Worm (Caenorhabditis elegans) whole organism, L4 larva: ENCODE results near the gene C16C8.14.
"Not testable (repeated sequence)": the region's sequence is repeated elsewhere in the genome, so short reads cannot be mapped to it uniquely, and the experiment has no call there.

Source experiments
- D1046.2 ChIP-seq: fragments of 200-800 bp; sonication (Bioruptor generic); IDR thresholded peaks from 2 replicates; pipeline ENCODE4 v1.3.6; 2022; ENCODE audit warnings: missing genetic modification characterization, missing compliant biosample characterization
- F10B5.3 ChIP-seq: sonication (generic microtip); optimal IDR thresholded peaks from 2 replicates; lab custom pipeline; 2016; ENCODE audit warnings: mild to moderate bottlenecking, missing genetic modification characterization, missing compliant biosample characterization
- R02D3.7 ChIP-seq: fragments of 150-350 bp; sonication (generic microtip); optimal IDR thresholded peaks from 3 replicates; lab custom pipeline; 2014; ENCODE audit warnings: missing biosample characterization, missing genetic modification characterization
- T20F7.1 ChIP-seq: fragments of 200-800 bp; sonication (Bioruptor generic); optimal IDR thresholded peaks from 2 replicates; lab custom pipeline; 2018; ENCODE audit warnings: mild to moderate bottlenecking, missing genetic modification characterization, missing compliant biosample characterization
- Y48G9A.11 ChIP-seq: fragments of 200-800 bp; sonication (Bioruptor generic); IDR thresholded peaks from 2 replicates; pipeline ENCODE4 v1.3.6; 2022; ENCODE audit warnings: missing genetic modification reagents, missing genetic modification characterization, missing compliant biosample characterization
- Y75B8A.6 ChIP-seq: fragments of 200-800 bp; sonication (Bioruptor generic); IDR thresholded peaks from 2 replicates; pipeline ENCODE4 v1.3.6; 2022; ENCODE audit warnings: missing genetic modification reagents, missing genetic modification characterization, missing compliant biosample characterization
- aly-2 ChIP-seq: sonication (generic microtip); optimal IDR thresholded peaks from 2 replicates; lab custom pipeline; 2018; ENCODE audit warnings: missing biosample characterization, missing genetic modification characterization
- ceh-20 ChIP-seq: fragments of 200-800 bp; sonication (Bioruptor generic); IDR thresholded peaks from 2 replicates; pipeline ENCODE4 v1.3.6; 2022; ENCODE audit warnings: missing genetic modification reagents, missing genetic modification characterization, missing compliant biosample characterization
- ces-1 ChIP-seq: fragments of 150-350 bp; sonication (generic microtip); optimal IDR thresholded peaks from 4 replicates; lab custom pipeline; 2014; ENCODE audit warnings: missing biosample characterization, missing genetic modification reagents, missing genetic modification characterization
- ctbp-1 ChIP-seq: fragments of 200-800 bp; sonication (Bioruptor generic); IDR thresholded peaks from 2 replicates; pipeline ENCODE4 v1.3.6; 2022; ENCODE audit warnings: missing genetic modification reagents, missing genetic modification characterization, missing compliant biosample characterization
- daf-16 ChIP-seq, 3 experiments: sonication (generic microtip); optimal IDR thresholded peaks; 2 replicates each; lab custom pipeline; 2016 to 2017; ENCODE audit warnings: missing genetic modification characterization in 3 of 3, missing genetic modification reagents in 3 of 3, mild to moderate bottlenecking in 2 of 3, missing compliant biosample characterization in 2 of 3, missing biosample characterization in 1 of 3, moderate library complexity in 1 of 3
- dmd-6 ChIP-seq: fragments of 200-800 bp; sonication (Bioruptor generic); IDR thresholded peaks from 2 replicates; pipeline ENCODE4 v1.3.6; 2022; ENCODE audit warnings: missing genetic modification reagents, missing genetic modification characterization, missing compliant biosample characterization
- dpl-1 ChIP-seq: fragments of 150-350 bp; optimal IDR thresholded peaks from 2 replicates; lab custom pipeline; 2014; ENCODE audit warnings: missing biosample characterization, missing genetic modification reagents, missing genetic modification characterization
- hif-1 ChIP-seq, 2 experiments: sonication (generic microtip); optimal IDR thresholded peaks; 2 replicates each; lab custom pipeline; 2016 to 2017; ENCODE audit warnings: missing compliant biosample characterization in 2 of 2, missing genetic modification characterization in 2 of 2, missing genetic modification reagents in 2 of 2, missing genotype in 2 of 2, mild to moderate bottlenecking in 1 of 2
- hmg-1.1 ChIP-seq: fragments of 200-800 bp; sonication (Bioruptor generic); IDR thresholded peaks from 2 replicates; pipeline ENCODE4 v1.3.6; 2022; ENCODE audit warnings: missing genetic modification reagents, missing genetic modification characterization, missing compliant biosample characterization
- jun-1 ChIP-seq: fragments of 150-350 bp; optimal IDR thresholded peaks from 2 replicates; lab custom pipeline; 2014; ENCODE audit warnings: missing biosample characterization, missing genetic modification reagents, missing genetic modification characterization
- madf-5 ChIP-seq, 2 experiments: fragments of 200-800 bp; sonication (Bioruptor generic); IDR thresholded peaks; 2 replicates each; pipeline ENCODE4 v1.3.6; 2022; ENCODE audit warnings: missing compliant biosample characterization in 2 of 2, missing genetic modification characterization in 2 of 2
- mdt-29 ChIP-seq: fragments of 200-800 bp; sonication (Bioruptor generic); IDR thresholded peaks from 2 replicates; pipeline ENCODE4 v1.3.6; 2022; ENCODE audit warnings: missing genetic modification reagents, missing genetic modification characterization, missing compliant biosample characterization
- nhr-111 ChIP-seq: fragments of 200-800 bp; sonication (Bioruptor generic); optimal IDR thresholded peaks from 2 replicates; lab custom pipeline; 2018; ENCODE audit warnings: mild to moderate bottlenecking, missing genetic modification characterization, missing compliant biosample characterization
- nhr-237 ChIP-seq: sonication (generic microtip); optimal IDR thresholded peaks from 2 replicates; lab custom pipeline; 2017; ENCODE audit warnings: missing biosample characterization, missing genetic modification characterization
- nhr-25 ChIP-seq: sonication (generic microtip); optimal IDR thresholded peaks from 2 replicates; lab custom pipeline; 2017; ENCODE audit warnings: missing genetic modification characterization, mild to moderate bottlenecking, missing compliant biosample characterization, antibody characterized with exemption, moderate library complexity, borderline replicate concordance; ENCODE audit not compliant: insufficient read depth
- nhr-48 ChIP-seq: sonication (generic microtip); optimal IDR thresholded peaks from 2 replicates; lab custom pipeline; 2016; ENCODE audit warnings: mild to moderate bottlenecking, missing genetic modification characterization, missing compliant biosample characterization
- pha-4 ChIP-seq, 2 experiments: fragments of 150-350 bp in 1 of 2; fragments of 200-800 bp in 1 of 2; sonication (Bioruptor generic) in 1 of 2; IDR thresholded peaks in 1 of 2; optimal IDR thresholded peaks in 1 of 2; 2 replicates each; pipeline versions ENCODE4 v1.3.6 to Lab custom; 2014 to 2022; ENCODE audit warnings: missing genetic modification characterization in 2 of 2, missing genetic modification reagents in 2 of 2, missing biosample characterization in 1 of 2, missing compliant biosample characterization in 1 of 2
- pqm-1 ChIP-seq: sonication (generic microtip); optimal IDR thresholded peaks from 2 replicates; lab custom pipeline; 2017; ENCODE audit warnings: missing biosample characterization, missing genetic modification characterization
- saeg-2 ChIP-seq: fragments of 200-800 bp; sonication (Bioruptor generic); IDR thresholded peaks from 2 replicates; pipeline ENCODE4 v1.3.6; 2022; ENCODE audit warnings: missing genetic modification reagents, missing genetic modification characterization, missing compliant biosample characterization
- sdz-12 ChIP-seq: fragments of 200-800 bp; sonication (Bioruptor generic); optimal IDR thresholded peaks from 2 replicates; lab custom pipeline; 2018; ENCODE audit warnings: mild to moderate bottlenecking, missing genetic modification characterization, missing compliant biosample characterization
- skn-1 ChIP-seq: fragments of 150-350 bp; optimal IDR thresholded peaks from 2 replicates; lab custom pipeline; 2014; ENCODE audit warnings: missing biosample characterization, missing genetic modification characterization
- snpc-1.2 ChIP-seq: fragments of 200-800 bp; sonication (Bioruptor generic); IDR thresholded peaks from 2 replicates; pipeline ENCODE4 v1.3.6; 2022; ENCODE audit warnings: missing genetic modification reagents, missing genetic modification characterization, missing compliant biosample characterization
- tag-97 ChIP-seq: fragments of 200-800 bp; sonication (Bioruptor generic); IDR thresholded peaks from 2 replicates; pipeline ENCODE4 v1.3.6; 2022; ENCODE audit warnings: missing genetic modification characterization, missing compliant biosample characterization
- unc-130 ChIP-seq: sonication (generic microtip); optimal IDR thresholded peaks from 2 replicates; lab custom pipeline; 2016; ENCODE audit warnings: missing genetic modification reagents, missing genetic modification characterization, missing compliant biosample characterization
- vab-7 ChIP-seq: fragments of 200-800 bp; sonication (Bioruptor generic); IDR thresholded peaks from 2 replicates; pipeline ENCODE4 v1.3.6; 2022; ENCODE audit warnings: missing genetic modification reagents, missing genetic modification characterization, missing compliant biosample characterization
- zag-1 ChIP-seq: fragments of 150-350 bp; optimal IDR thresholded peaks from 2 replicates; lab custom pipeline; 2014; ENCODE audit warnings: missing biosample characterization, missing genetic modification characterization
- zip-11 ChIP-seq: fragments of 200-800 bp; sonication (Bioruptor generic); IDR thresholded peaks from 2 replicates; pipeline ENCODE4 v1.3.6; 2022; ENCODE audit warnings: missing genetic modification characterization, missing compliant biosample characterization
- zip-2 ChIP-seq: fragments of 150-350 bp; optimal IDR thresholded peaks from 2 replicates; lab custom pipeline; 2014; ENCODE audit warnings: missing biosample characterization, missing genetic modification characterization
- ztf-7 ChIP-seq: fragments of 150-350 bp; optimal IDR thresholded peaks from 2 replicates; lab custom pipeline; 2014; ENCODE audit warnings: missing biosample characterization, missing genetic modification characterization

Gene C16C8.14

ce11 chrII:3449514-3449913 is at the start of gene C16C8.14:
Gene C16C8.14, plus strand, starts transcription at chrII:3449814.
- not testable (repeated sequence) for TF ChIP-seq D1046.2 (GFP tag; lab: Robert Waterston, UW); aly-2 (tag; lab: Kevin White, UChicago); pqm-1 (tag; lab: Kevin White, UChicago)

DNA sequence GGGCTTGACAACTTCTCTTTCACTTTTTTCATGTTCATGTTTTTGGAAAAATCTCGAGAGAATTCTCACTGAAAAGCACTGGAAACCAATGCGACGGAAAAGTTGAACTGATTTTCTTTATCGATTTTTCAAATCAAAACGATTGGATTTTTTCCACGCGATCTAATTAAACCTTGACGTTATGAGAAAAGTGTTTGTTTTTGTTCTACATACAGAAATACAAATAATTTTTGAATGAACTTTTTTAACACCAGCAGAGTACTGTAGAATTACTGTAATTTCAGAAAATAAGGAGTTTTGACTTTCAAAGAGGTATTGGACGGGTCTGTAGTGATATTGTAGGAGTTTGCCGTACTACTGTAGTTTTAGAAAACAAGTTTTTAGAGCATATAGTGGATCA is 46.8 kb upstream of the C16C8.14 start, which contains the start of gene nep-10:
TSS of gene nep-10 (minus strand) at position 101 of the 400 bp plus-strand sequence.
- TF ChIP-seq vab-7 (GFP tag; lab: Robert Waterston, UW) (no peak), ces-1 (no peak), D1046.2 (GFP tag; lab: Robert Waterston, UW) (no peak), tag-97 (GFP tag; lab: Robert Waterston, UW) (no peak), R02D3.7 (tag; lab: Kevin White, UChicago) (no peak)

DNA sequence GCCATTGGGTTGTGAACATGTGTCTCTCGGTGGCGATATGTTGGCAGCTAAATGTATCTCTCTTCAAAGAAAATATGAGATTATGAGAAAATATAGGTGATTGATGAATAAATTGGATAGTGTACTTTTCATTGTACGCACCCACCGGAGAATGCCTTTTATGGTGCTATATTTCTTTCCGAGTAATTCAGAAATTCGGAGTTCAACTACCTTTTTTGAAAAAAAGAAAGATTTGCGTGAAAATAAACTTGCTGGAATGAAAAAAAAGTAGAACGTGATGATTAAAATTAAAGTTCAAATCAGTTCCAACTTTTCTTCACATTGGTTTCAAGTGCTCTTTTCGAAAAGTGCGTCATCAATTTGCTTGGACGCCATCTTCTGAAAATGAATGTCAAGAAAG is 46.1 kb upstream of the C16C8.14 start, which contains the start of gene nep-8:
TSS of gene nep-8 (plus strand) at position 301 of the 400 bp plus-strand sequence.
- TF ChIP-seq nhr-48: no peak
- no peak for TF ChIP-seq ztf-7 (tag; lab: Kevin White, UChicago)
- TF ChIP-seq zip-11 (GFP tag; lab: Robert Waterston, UW): no peak
- no peak for TF ChIP-seq madf-5 (GFP tag; IDR thresholded peaks at IDR 0.05; lab: Robert Waterston, UW)
- TF ChIP-seq daf-16 (GFP tag; optimal IDR thresholded peaks at IDR 0.05; lab: Kevin White, UChicago): no peak
- no peak for TF ChIP-seq daf-16 (tag; optimal IDR thresholded peaks at IDR 0.05; lab: Kevin White, UChicago)
- TF ChIP-seq skn-1: no peak
- no peak for TF ChIP-seq jun-1 (tag; lab: Kevin White, UChicago)
- no peak for TF ChIP-seq saeg-2
- no peak for TF ChIP-seq unc-130 (GFP tag; lab: Kevin White, UChicago)
- no peak for TF ChIP-seq R02D3.7 (tag; lab: Kevin White, UChicago)
- no peak for TF ChIP-seq hif-1 (tag; optimal IDR thresholded peaks at IDR 0.05; lab: Kevin White, UChicago)

DNA sequence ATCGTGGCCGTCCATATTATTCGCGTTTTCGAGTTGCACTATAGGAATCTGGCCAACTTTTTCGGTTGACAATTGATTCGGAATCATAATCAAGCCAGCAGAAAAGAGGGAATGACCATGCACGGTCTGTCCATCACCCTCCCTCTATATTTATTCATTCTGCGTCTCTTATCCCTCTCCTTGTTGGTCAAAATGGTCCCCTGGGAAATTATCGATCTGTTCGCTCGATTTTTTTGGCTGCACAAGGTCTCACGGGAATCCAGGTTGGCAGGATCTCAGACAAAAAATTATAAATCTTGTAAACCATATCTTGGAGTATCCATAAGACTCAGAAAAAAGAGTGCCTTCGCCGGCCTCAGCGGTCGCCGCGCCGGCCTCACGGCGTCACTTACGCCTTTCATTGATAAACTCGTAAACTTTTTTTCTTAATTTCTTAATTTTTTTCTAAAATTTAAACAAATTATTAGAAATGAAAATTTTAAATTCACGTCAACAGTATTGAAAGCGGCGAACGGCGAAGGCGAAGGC is 35.2 kb upstream of the C16C8.14 start, which contains the start of the genes F18A12.7 and F18A12.2:
TSS of gene F18A12.7 (minus strand) at position 101 of the 528 bp plus-strand sequence.
TSS of gene F18A12.2 (plus strand) at position 478 of the 528 bp plus-strand sequence.
- TF ChIP-seq dpl-1 (no peak), ces-1 (no peak), Y75B8A.6 (no peak), jun-1 (tag; lab: Kevin White, UChicago) (no peak), mdt-29 (no peak), pha-4 (GFP tag; IDR thresholded peaks at IDR 0.05; lab: Robert Waterston, UW) (no peak), pha-4 (tag; optimal IDR thresholded peaks at IDR 0.05; lab: Kevin White, UChicago) (no peak), zip-2 (no peak), unc-130 (GFP tag; lab: Kevin White, UChicago) (no peak), Y48G9A.11 (GFP tag; lab: Robert Waterston, UW) (no peak), nhr-111 (GFP tag; lab: Kevin White, UChicago) (no peak), ctbp-1 (GFP tag; lab: Robert Waterston, UW) (no peak), saeg-2 (no peak), zip-11 (GFP tag; lab: Robert Waterston, UW) (no peak), sdz-12 (GFP tag; lab: Kevin White, UChicago) (no peak), nhr-25 (tag; lab: Kevin White, UChicago) (no peak), nhr-237 (tag; lab: Kevin White, UChicago) (no peak)

DNA sequence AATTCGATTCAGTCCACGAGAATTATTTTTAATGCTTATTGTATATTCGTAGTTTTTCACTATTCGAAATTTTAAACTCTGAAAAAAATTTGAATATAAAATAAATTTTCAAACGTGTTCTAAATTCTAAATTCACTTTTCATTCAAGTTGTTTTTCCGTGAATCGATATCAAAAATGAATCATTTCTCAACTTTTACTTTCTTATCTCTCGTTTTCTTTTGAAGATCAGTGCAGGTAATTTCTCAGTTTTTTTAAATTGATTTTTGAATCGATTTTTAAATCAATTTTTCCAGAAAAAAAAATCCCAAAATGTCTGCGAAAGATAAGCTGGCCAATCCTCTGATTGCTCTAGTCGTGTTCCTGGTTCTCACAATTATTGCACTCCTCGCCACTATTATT is 33.1 kb upstream of the C16C8.14 start, which contains the start of gene nep-6:
TSS of gene nep-6 (plus strand) at position 301 of the 400 bp plus-strand sequence.
- TF ChIP-seq snpc-1.2 (no peak), dmd-6 (GFP tag; lab: Robert Waterston, UW) (no peak), F10B5.3 (no peak), ceh-20 (no peak), zag-1 (tag; lab: Kevin White, UChicago) (no peak), madf-5 (GFP tag; IDR thresholded peaks at IDR 0.05; lab: Robert Waterston, UW) (no peak), T20F7.1 (GFP tag; lab: Kevin White, UChicago) (no peak), zip-11 (GFP tag; lab: Robert Waterston, UW) (no peak), hmg-1.1 (GFP tag; lab: Robert Waterston, UW) (no peak)
